Worm (Caenorhabditis elegans): ENCODE measurements around the gene clec-49.

- TF ChIP-seq egl-27 (tag; optimal IDR thresholded peaks at IDR 0.05) (no peak), nhr-76 (tag; optimal IDR thresholded peaks at IDR 0.05) (no peak), lsy-12 (tag; optimal IDR thresholded peaks at IDR 0.05) (no peak), unc-39 (tag; optimal IDR thresholded peaks at IDR 0.05) (no peak), ZK546.5 (tag; optimal IDR thresholded peaks at IDR 0.05) (no peak), nhr-77 (tag; optimal IDR thresholded peaks at IDR 0.05) (no peak)
These were observed 13.6 kb downstream of the clec-49 start, which contains the start of gene W04E12.7 for ce11 chrV:19737458-19737857.

All from whole organism, L3 larva.